Worm (Caenorhabditis elegans) whole organism, L3 larva: ENCODE measurements around the gene srz-64.
A peak's percentile ranks its signal among the peaks of the same experiment; 100 is the strongest.

Experiments
- R02D3.7 ChIP-seq: fragments of 150-350 bp; optimal IDR thresholded peaks from 2 replicates; lab custom pipeline; 2014; ENCODE audit warnings: missing biosample characterization, missing genetic modification characterization
- ZK546.5 ChIP-seq: sonication (generic microtip); optimal IDR thresholded peaks from 2 replicates; lab custom pipeline; 2017; ENCODE audit warnings: missing biosample characterization, missing genetic modification characterization
- ama-1 ChIP-seq: fragments of 150-350 bp; optimal IDR thresholded peaks from 2 replicates; lab custom pipeline; 2018
- ceh-16 ChIP-seq: sonication (generic microtip); optimal IDR thresholded peaks from 2 replicates; lab custom pipeline; 2017; ENCODE audit warnings: missing biosample characterization, missing genetic modification characterization
- ceh-28 ChIP-seq: fragments of 150-350 bp; optimal IDR thresholded peaks from 2 replicates; lab custom pipeline; 2014; ENCODE audit warnings: missing biosample characterization, missing genetic modification reagents, missing genetic modification characterization
- ceh-82 ChIP-seq: fragments of 150-350 bp; optimal IDR thresholded peaks from 2 replicates; lab custom pipeline; 2014; ENCODE audit warnings: missing biosample characterization, missing genetic modification characterization
- daf-12 ChIP-seq: fragments of 150-350 bp; optimal IDR thresholded peaks from 2 replicates; lab custom pipeline; 2014; ENCODE audit warnings: missing biosample characterization, missing genetic modification reagents, missing genetic modification characterization
- egl-27 ChIP-seq: sonication (generic microtip); optimal IDR thresholded peaks from 4 replicates; lab custom pipeline; 2017; ENCODE audit warnings: missing biosample characterization, missing genetic modification reagents, missing genetic modification characterization
- egl-5 ChIP-seq: fragments of 150-350 bp; optimal IDR thresholded peaks from 2 replicates; lab custom pipeline; 2017; ENCODE audit warnings: missing biosample characterization, missing genetic modification reagents, missing genetic modification characterization, inconsistent platforms
- elt-1 ChIP-seq: fragments of 150-350 bp; optimal IDR thresholded peaks from 2 replicates; lab custom pipeline; 2014; ENCODE audit warnings: missing biosample characterization, missing genetic modification characterization
- elt-3 ChIP-seq, 3 experiments: fragments of 150-350 bp in 1 of 3; sonication (generic microtip) in 2 of 3; optimal IDR thresholded peaks; 2 replicates in 2 of 3; 4 replicates in 1 of 3; lab custom pipeline; 2014 to 2017; ENCODE audit warnings: missing biosample characterization in 3 of 3, missing genetic modification characterization in 3 of 3
- eor-1 ChIP-seq, 2 experiments: fragments of 150-350 bp; optimal IDR thresholded peaks; 2 replicates each; lab custom pipeline; 2014 to 2018; ENCODE audit warnings: missing biosample characterization in 2 of 2, missing genetic modification characterization in 2 of 2
- fkh-10 ChIP-seq: sonication (generic microtip); optimal IDR thresholded peaks from 2 replicates; lab custom pipeline; 2017; ENCODE audit warnings: missing biosample characterization, missing genetic modification reagents, missing genetic modification characterization
- fkh-2 ChIP-seq: fragments of 150-350 bp; optimal IDR thresholded peaks from 2 replicates; lab custom pipeline; 2014; ENCODE audit warnings: missing biosample characterization, missing genetic modification reagents, missing genetic modification characterization
- hmg-11 ChIP-seq: sonication (generic microtip); optimal IDR thresholded peaks from 2 replicates; lab custom pipeline; 2016; ENCODE audit warnings: missing genetic modification characterization, missing compliant biosample characterization
- lin-15B ChIP-seq: fragments of 150-350 bp; optimal IDR thresholded peaks from 2 replicates; lab custom pipeline; 2014; ENCODE audit warnings: missing biosample characterization, missing genetic modification characterization
- lin-39 ChIP-seq: fragments of 150-350 bp; optimal IDR thresholded peaks from 2 replicates; lab custom pipeline; 2018; ENCODE audit warnings: missing biosample characterization, missing genetic modification reagents, missing genetic modification characterization
- lsy-12 ChIP-seq: sonication (generic microtip); optimal IDR thresholded peaks from 2 replicates; lab custom pipeline; 2016; ENCODE audit warnings: mild to moderate bottlenecking, missing genetic modification characterization, missing compliant biosample characterization
- mdl-1 ChIP-seq: fragments of 150-350 bp; optimal IDR thresholded peaks from 2 replicates; lab custom pipeline; 2014; ENCODE audit warnings: missing biosample characterization, missing genetic modification characterization
- nfya-1 ChIP-seq: sonication (generic microtip); optimal IDR thresholded peaks from 2 replicates; lab custom pipeline; 2017; ENCODE audit warnings: missing genetic modification characterization, mild to moderate bottlenecking, missing compliant biosample characterization, antibody characterized with exemption, moderate library complexity; ENCODE audit not compliant: insufficient read depth
- nhr-11 ChIP-seq: fragments of 150-350 bp; optimal IDR thresholded peaks from 2 replicates; lab custom pipeline; 2014; ENCODE audit warnings: missing biosample characterization, missing genetic modification characterization
- nhr-237 ChIP-seq: fragments of 150-350 bp; optimal IDR thresholded peaks from 2 replicates; lab custom pipeline; 2014; ENCODE audit warnings: missing biosample characterization, missing genetic modification characterization
- nhr-25 ChIP-seq: sonication (generic microtip); optimal IDR thresholded peaks from 2 replicates; lab custom pipeline; 2017; ENCODE audit warnings: missing biosample characterization, missing genetic modification characterization
- nhr-67 ChIP-seq: fragments of 150-350 bp; optimal IDR thresholded peaks from 2 replicates; lab custom pipeline; 2014; ENCODE audit warnings: missing biosample characterization, missing genetic modification characterization
- nhr-77 ChIP-seq: fragments of 150-350 bp; optimal IDR thresholded peaks from 2 replicates; lab custom pipeline; 2014; ENCODE audit warnings: missing biosample characterization, missing genetic modification characterization
- pha-4 ChIP-seq: fragments of 150-350 bp; optimal IDR thresholded peaks from 2 replicates; lab custom pipeline; 2014; ENCODE audit warnings: missing biosample characterization, missing genetic modification reagents, missing genetic modification characterization
- sea-2 ChIP-seq: fragments of 150-350 bp; sonication (generic microtip); optimal IDR thresholded peaks from 4 replicates; lab custom pipeline; 2014; ENCODE audit warnings: missing biosample characterization, missing genetic modification reagents, missing genetic modification characterization
- skn-1 ChIP-seq: fragments of 150-350 bp; optimal IDR thresholded peaks from 2 replicates; lab custom pipeline; 2014; ENCODE audit warnings: missing biosample characterization, missing genetic modification characterization
- tbx-2 ChIP-seq: sonication (generic microtip); optimal IDR thresholded peaks from 2 replicates; lab custom pipeline; 2016; ENCODE audit warnings: mild to moderate bottlenecking, missing genetic modification characterization, missing compliant biosample characterization
- unc-62 ChIP-seq: fragments of 150-350 bp; sonication (generic microtip); optimal IDR thresholded peaks from 4 replicates; lab custom pipeline; 2014; ENCODE audit warnings: missing biosample characterization, missing genetic modification reagents, missing genetic modification characterization
- zag-1 ChIP-seq: fragments of 150-350 bp; optimal IDR thresholded peaks from 2 replicates; lab custom pipeline; 2014; ENCODE audit warnings: missing biosample characterization, missing genetic modification characterization
- ztf-11 ChIP-seq: fragments of 150-350 bp; optimal IDR thresholded peaks from 2 replicates; lab custom pipeline; 2014; ENCODE audit warnings: missing biosample characterization, missing genetic modification characterization

srz-64 gene

ce11 chrII:1293157-1293556 is at the start of gene srz-64:
Gene srz-64 (minus strand): TSS chrII:1293257.
- no peak for TF ChIP-seq skn-1 (tag; lab: Kevin White, UChicago)
- TF ChIP-seq ceh-16 (tag; lab: Kevin White, UChicago), result no peak
- TF ChIP-seq sea-2, result no peak
- no peak for TF ChIP-seq lin-39
- no peak for TF ChIP-seq mdl-1 (tag; lab: Kevin White, UChicago)
- no peak for TF ChIP-seq ZK546.5 (tag; lab: Kevin White, UChicago)
- no peak for TF ChIP-seq lin-15B (tag; lab: Kevin White, UChicago)
- TF ChIP-seq egl-5 (tag; lab: Kevin White, UChicago), result no peak
- TF ChIP-seq R02D3.7 (tag; lab: Kevin White, UChicago), result no peak
- no peak for TF ChIP-seq nhr-25 (tag; lab: Kevin White, UChicago)

ce11 chrII:1341416-1341815 is 48.4 kb upstream of the srz-64 start:
- TF ChIP-seq ceh-82 (no peak), elt-3 (tag; optimal IDR thresholded peaks at IDR 0.05; lab: Kevin White, UChicago) (no peak), nfya-1 (peak; percentile 49), ceh-28 (tag; lab: Kevin White, UChicago) (no peak), fkh-10 (GFP tag; lab: Kevin White, UChicago) (peak; percentile 9), elt-1 (tag; lab: Kevin White, UChicago) (no peak), eor-1 (tag; optimal IDR thresholded peaks at IDR 0.05; lab: Kevin White, UChicago) (no peak), lin-39 (no peak), nhr-77 (tag; lab: Kevin White, UChicago) (no peak)
- TF ChIP-seq, all 47 proteins: peak for 2

ce11 chrII:1340049-1340448 is 47.0 kb upstream of the srz-64 start:
- TF ChIP-seq nhr-237 (tag; lab: Kevin White, UChicago), result no peak
- no peak for TF ChIP-seq nhr-25 (tag; lab: Kevin White, UChicago)
- TF ChIP-seq fkh-2 (tag; lab: Kevin White, UChicago), result no peak
- no peak for TF ChIP-seq nhr-11 (tag; lab: Kevin White, UChicago)
- no peak for TF ChIP-seq nfya-1
- no peak for TF ChIP-seq hmg-11 (tag; lab: Kevin White, UChicago)
- TF ChIP-seq zag-1, result no peak
- no peak for TF ChIP-seq unc-62 (GFP tag; lab: Kevin White, UChicago)
- TF ChIP-seq egl-5 (tag; lab: Kevin White, UChicago), result no peak
- TF ChIP-seq ztf-11 (tag; lab: Kevin White, UChicago), result no peak
- no peak for TF ChIP-seq lin-39
- TF ChIP-seq, all 47 proteins: peak for 0

- peak; percentile 46 for TF ChIP-seq egl-5 (tag; lab: Kevin White, UChicago)
- TF ChIP-seq ztf-11 (tag; lab: Kevin White, UChicago), result no peak
- no peak for TF ChIP-seq ceh-28 (tag; lab: Kevin White, UChicago)
- TF ChIP-seq lin-39, result peak; percentile 92
- no peak for TF ChIP-seq unc-62 (GFP tag; lab: Kevin White, UChicago)
- no peak for TF ChIP-seq ZK546.5 (tag; lab: Kevin White, UChicago)
- TF ChIP-seq nhr-67 (tag; lab: Kevin White, UChicago), result no peak
- TF ChIP-seq nfya-1, result peak; percentile 33
Measured at ce11 chrII:1338196-1338595, 45.1 kb upstream of the srz-64 start.

ce11 chrII:1329887-1330286 is 36.8 kb upstream of the srz-64 start:
- TF ChIP-seq egl-27 (tag; lab: Kevin White, UChicago), result no peak

- TF ChIP-seq lsy-12, result no peak
Measured at ce11 chrII:1326689-1327088, 33.6 kb upstream of the srz-64 start, which contains the start of gene jip-1. Gene jip-1 (plus strand): TSS chrII:1326989.

ce11 chrII:1325604-1326003 is 32.5 kb upstream of the srz-64 start:
- TF ChIP-seq hmg-11 (tag; lab: Kevin White, UChicago) (peak; percentile 8), ztf-11 (tag; lab: Kevin White, UChicago) (no peak)

ce11 chrII:1324017-1324416 is 31.0 kb upstream of the srz-64 start:
- TF ChIP-seq tbx-2 (tag; lab: Kevin White, UChicago) (no peak), nhr-25 (tag; lab: Kevin White, UChicago) (no peak), daf-12 (tag; lab: Kevin White, UChicago) (no peak), ztf-11 (tag; lab: Kevin White, UChicago) (no peak), ama-1 (no peak), hmg-11 (tag; lab: Kevin White, UChicago) (no peak), nhr-11 (tag; lab: Kevin White, UChicago) (no peak), ceh-28 (tag; lab: Kevin White, UChicago) (no peak), nfya-1 (no peak), pha-4 (tag; lab: Kevin White, UChicago) (no peak), nhr-77 (tag; lab: Kevin White, UChicago) (no peak)
